Fruit fly (Drosophila melanogaster) whole organism, prepupa: ENCODE data around the gene CG15153.

Experiments
- CG11294 ChIP-seq: fragments of 200-800 bp; sonication (Bioruptor generic); IDR thresholded peaks from 2 replicates; pipeline ENCODE4 v1.3.6; 2022; ENCODE audit warnings: missing biosample characterization, missing genetic modification characterization
- CG16779 ChIP-seq: fragments of 200-800 bp; sonication (Bioruptor generic); optimal IDR thresholded peaks from 3 replicates; lab custom pipeline; 2017; ENCODE audit warnings: missing biosample characterization, mild to moderate bottlenecking, missing genetic modification characterization
- CG7368 ChIP-seq: fragments of 200-800 bp; sonication (Bioruptor generic); optimal IDR thresholded peaks from 3 replicates; lab custom pipeline; 2016; ENCODE audit warnings: missing biosample characterization, missing genetic modification characterization
- Eip75B ChIP-seq: fragments of 200-800 bp; sonication (Bioruptor generic); optimal IDR thresholded peaks from 3 replicates; lab custom pipeline; 2016; ENCODE audit warnings: missing biosample characterization, missing genetic modification characterization
- Eip93F ChIP-seq: fragments of 200-800 bp; sonication (Bioruptor generic); optimal IDR thresholded peaks from 2 replicates; lab custom pipeline; 2016; ENCODE audit warnings: missing biosample characterization, mild to moderate bottlenecking, missing genetic modification characterization
- Hr39 ChIP-seq: fragments of 200-800 bp; sonication (Bioruptor generic); optimal IDR thresholded peaks from 2 replicates; lab custom pipeline; 2016; ENCODE audit warnings: missing biosample characterization, missing genetic modification characterization
- Lpt ChIP-seq: fragments of 200-800 bp; sonication (Bioruptor generic); optimal IDR thresholded peaks from 3 replicates; lab custom pipeline; 2016; ENCODE audit warnings: missing biosample characterization, missing genetic modification characterization
- Smox ChIP-seq: fragments of 200-800 bp; sonication (Bioruptor generic); optimal IDR thresholded peaks from 3 replicates; lab custom pipeline; 2016; ENCODE audit warnings: missing biosample characterization, missing genetic modification characterization
- Sox102F ChIP-seq: fragments of 200-800 bp; sonication (Bioruptor generic); optimal IDR thresholded peaks from 2 replicates; lab custom pipeline; 2016; ENCODE audit warnings: missing biosample characterization, mild to moderate bottlenecking, missing genetic modification characterization
- Sox15 ChIP-seq: fragments of 200-800 bp; sonication (Bioruptor generic); optimal IDR thresholded peaks from 3 replicates; lab custom pipeline; 2016; ENCODE audit warnings: missing biosample characterization, missing genetic modification characterization
- fd85E ChIP-seq: fragments of 200-800 bp; sonication (Bioruptor generic); optimal IDR thresholded peaks from 3 replicates; lab custom pipeline; 2016; ENCODE audit warnings: missing biosample characterization, missing genetic modification characterization
- pdm3 ChIP-seq: fragments of 200-800 bp; sonication (Bioruptor generic); optimal IDR thresholded peaks from 3 replicates; lab custom pipeline; 2016; ENCODE audit warnings: missing biosample characterization, missing genetic modification characterization
- salr ChIP-seq, 2 experiments: fragments of 200-800 bp; sonication (Bioruptor generic); optimal IDR thresholded peaks; 3 replicates each; lab custom pipeline; 2016 to 2018; ENCODE audit warnings: missing biosample characterization in 2 of 2, missing genetic modification characterization in 2 of 2, mild to moderate bottlenecking in 1 of 2

DNA sequence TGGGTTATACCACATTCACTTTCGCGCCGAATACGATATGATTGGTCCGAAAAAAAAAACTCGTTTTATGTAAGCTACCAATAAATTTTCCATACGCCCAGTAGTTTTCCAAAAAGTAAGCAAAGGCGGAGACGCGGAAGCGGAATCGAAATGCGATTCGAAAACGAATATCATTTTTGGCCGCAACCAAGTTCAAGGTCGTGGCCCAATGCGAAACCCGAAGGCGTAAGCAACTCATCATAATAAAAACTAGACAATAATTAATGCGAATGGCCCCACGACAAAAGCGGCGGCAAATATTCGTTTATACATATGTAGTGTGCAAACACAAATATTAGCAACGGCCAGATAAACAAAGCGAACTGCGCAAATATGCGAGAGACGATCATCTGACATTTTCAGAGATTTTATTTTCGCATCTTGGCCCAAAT lies 44.4 kb upstream of the CG15153 start:
- no peak for TF ChIP-seq Smox (GFP tag; lab: Kevin White, UChicago)
- no peak for TF ChIP-seq pdm3 (GFP tag; lab: Kevin White, UChicago)
- TF ChIP-seq salr (GFP tag; optimal IDR thresholded peaks at IDR 0.05; lab: Kevin White, UChicago), result no peak
- no peak for TF ChIP-seq CG16779 (tag; lab: Kevin White, UChicago)
- no peak for TF ChIP-seq CG7368
- TF ChIP-seq Hr39 (GFP tag; lab: Kevin White, UChicago), result no peak
- no peak for TF ChIP-seq Sox102F
- no peak for TF ChIP-seq Eip75B
- no peak for TF ChIP-seq Eip93F
- no peak for TF ChIP-seq Lpt (GFP tag; lab: Kevin White, UChicago)
- no peak for TF ChIP-seq Sox15 (GFP tag; lab: Kevin White, UChicago)
- TF ChIP-seq fd85E (GFP tag; lab: Kevin White, UChicago), result no peak
- no peak for TF ChIP-seq CG11294 (GFP tag; lab: Robert Waterston, UW)
